Fruit fly (Drosophila melanogaster): ENCODE measurements around the gene CG3982.

Gene CG3982

dm6 chr3L:9397156-9397555, 20.0 kb downstream of the CG3982 start (continued):
- TF ChIP-seq Hr51 (GFP tag; optimal IDR thresholded peaks at IDR 0.05) (peak in 1 of 2 experiments; percentile 30), CG32767 (GFP tag; IDR thresholded peaks at IDR 0.05) (no peak), CG18476 (GFP tag; optimal IDR thresholded peaks at IDR 0.05) (peak; percentile 35), CG2199 (GFP tag; IDR thresholded peaks at IDR 0.05) (peak; percentile 47; the same call in 1 of the 3 replicates), CTCF (GFP tag; optimal IDR thresholded peaks at IDR 0.05) (peak; percentile 36), D (optimal IDR thresholded peaks at IDR 0.05) (no peak), D (GFP tag; optimal IDR thresholded peaks at IDR 0.05) (peak; percentile 48), ems (GFP tag; optimal IDR thresholded peaks at IDR 0.05) (peak; percentile 38), mam (GFP tag; optimal IDR thresholded peaks at IDR 0.05) (peak; percentile 68), CG11695 (GFP tag; IDR thresholded peaks at IDR 0.05) (peak; percentile 59; the same call in 2 of the 3 replicates), CG43689 (GFP tag; IDR thresholded peaks at IDR 0.05) (no peak), PHDP (tag; optimal IDR thresholded peaks at IDR 0.05) (peak; percentile 51), al (GFP tag; IDR thresholded peaks at IDR 0.05) (0 out of 2 replicates have a peak, but pooled peaks have one; percentile 18), CG9609 (GFP tag; optimal IDR thresholded peaks at IDR 0.05) (no peak), fd64A (GFP tag; optimal IDR thresholded peaks at IDR 0.05) (peak; percentile 82), CG31224 (GFP tag; IDR thresholded peaks at IDR 0.05) (no peak), kah (GFP tag; optimal IDR thresholded peaks at IDR 0.05) (peak; percentile 68), CG15696 (tag; optimal IDR thresholded peaks at IDR 0.05) (peak; percentile 66), Doc3 (GFP tag; IDR thresholded peaks at IDR 0.05; ENCODE audit: partially characterized antibody) (no peak), MESR4 (GFP tag; optimal IDR thresholded peaks at IDR 0.05) (no peak), Spps (tag; optimal IDR thresholded peaks at IDR 0.05) (peak; percentile 41), NfI (GFP tag; optimal IDR thresholded peaks at IDR 0.05) (peak; percentile 38), CG15514 (GFP tag; optimal IDR thresholded peaks at IDR 0.05) (peak; percentile 89), CG15479 (GFP tag; optimal IDR thresholded peaks at IDR 0.05) (peak; percentile 12), Hand (GFP tag; optimal IDR thresholded peaks at IDR 0.05) (peak; percentile 3), CG9727 (GFP tag; optimal IDR thresholded peaks at IDR 0.05) (peak; percentile 69), CG12071 (GFP tag; optimal IDR thresholded peaks at IDR 0.05) (peak; percentile 94), NK7.1 (GFP tag; optimal IDR thresholded peaks at IDR 0.05) (peak; percentile 75), CG5180 (GFP tag; optimal IDR thresholded peaks at IDR 0.05) (peak; percentile 69), CG15601 (tag; optimal IDR thresholded peaks at IDR 0.05) (peak; percentile 36), repo (GFP tag; optimal IDR thresholded peaks at IDR 0.05) (peak; percentile 41), vfl (GFP tag; optimal IDR thresholded peaks at IDR 0.05) (peak; percentile 19), CG10654 (GFP tag; optimal IDR thresholded peaks at IDR 0.05) (peak; percentile 71), Pdp1 (GFP tag; optimal IDR thresholded peaks at IDR 0.05) (peak; percentile 17 to 24), CG14441 (GFP tag; IDR thresholded peaks at IDR 0.05) (peak; percentile 33; the same call in 1 of the 2 replicates), cad (GFP tag; optimal IDR thresholded peaks at IDR 0.05) (no peak), CG7839 (tag; optimal IDR thresholded peaks at IDR 0.05) (peak; percentile 3), zf30C (GFP tag; optimal IDR thresholded peaks at IDR 0.05) (no peak), exex (tag; optimal IDR thresholded peaks at IDR 0.05) (peak; percentile 79), Hsf (GFP tag; optimal IDR thresholded peaks at IDR 0.05) (no peak), HLHmδ (GFP tag; optimal IDR thresholded peaks at IDR 0.05) (peak; percentile 71), CG11398 (GFP tag; optimal IDR thresholded peaks at IDR 0.05) (peak; percentile 41), CG10565 (GFP tag; optimal IDR thresholded peaks at IDR 0.05) (no peak), CG1233 (GFP tag; optimal IDR thresholded peaks at IDR 0.05) (peak; percentile 75), kay (GFP tag; optimal IDR thresholded peaks at IDR 0.05) (peak; percentile 12), wor (GFP tag; IDR thresholded peaks at IDR 0.05) (no peak), CkIIα-i1 (GFP tag; IDR thresholded peaks at IDR 0.05) (no peak), CG10959 (GFP tag; IDR thresholded peaks at IDR 0.05) (peak; percentile 32; the same call in 1 of the 2 replicates), Hmr (GFP tag; optimal IDR thresholded peaks at IDR 0.05) (peak; percentile 87), ATbp (GFP tag; optimal IDR thresholded peaks at IDR 0.05) (peak; percentile 72), CG12391 (tag; optimal IDR thresholded peaks at IDR 0.05) (peak; percentile 6)

Measured in whole organism, embryonic.